Fruit fly (Drosophila melanogaster) whole organism, adult: ENCODE results near the gene TpnC73F.

Experiments used
- CG11617 ChIP-seq: fragments of 200-800 bp; sonication (Bioruptor generic); optimal IDR thresholded peaks from 2 replicates; lab custom pipeline; 2017; ENCODE audit warnings: mild to moderate bottlenecking, missing biosample characterization, missing genetic modification reagents, missing genetic modification characterization
- CG14711 ChIP-seq: fragments of 200-800 bp; sonication (Bioruptor generic); optimal IDR thresholded peaks from 2 replicates; lab custom pipeline; 2018; ENCODE audit warnings: missing biosample characterization, mild to moderate bottlenecking, missing genetic modification characterization, moderate library complexity
- CG1620 ChIP-seq: fragments of 200-800 bp; sonication (Bioruptor generic); optimal IDR thresholded peaks from 2 replicates; lab custom pipeline; 2016; ENCODE audit warnings: missing biosample characterization, missing genetic modification characterization
- CG33017 ChIP-seq: fragments of 200-800 bp; sonication (Bioruptor generic); optimal IDR thresholded peaks from 2 replicates; lab custom pipeline; 2018; ENCODE audit warnings: missing biosample characterization, mild to moderate bottlenecking, missing genetic modification characterization, moderate library complexity
- CG5204 ChIP-seq: fragments of 200-800 bp; sonication (Bioruptor generic); optimal IDR thresholded peaks from 2 replicates; lab custom pipeline; 2016; ENCODE audit warnings: missing biosample characterization, missing genetic modification characterization
- CG7045 ChIP-seq: fragments of 200-800 bp; sonication (Bioruptor generic); optimal IDR thresholded peaks from 2 replicates; lab custom pipeline; 2017; ENCODE audit warnings: missing biosample characterization, mild to moderate bottlenecking, missing genetic modification characterization
- CG7101 ChIP-seq: fragments of 200-800 bp; sonication (Bioruptor generic); optimal IDR thresholded peaks from 2 replicates; lab custom pipeline; 2018; ENCODE audit warnings: missing biosample characterization, mild to moderate bottlenecking, missing genetic modification characterization, moderate library complexity
- Hr96 ChIP-seq: fragments of 200-800 bp; sonication (Bioruptor generic); optimal IDR thresholded peaks from 2 replicates; lab custom pipeline; 2016; ENCODE audit warnings: missing biosample characterization, missing genetic modification characterization
- bab1 ChIP-seq: fragments of 200-800 bp; sonication (Bioruptor generic); optimal IDR thresholded peaks from 3 replicates; lab custom pipeline; 2019; ENCODE audit warnings: missing biosample characterization, mild to moderate bottlenecking, missing genetic modification characterization, moderate library complexity
- cnc ChIP-seq, 2 experiments: fragments of >200 bp; optimal IDR thresholded peaks; 2 replicates each; lab custom pipeline; 2017
- pad ChIP-seq: fragments of 200-800 bp; sonication (Bioruptor generic); optimal IDR thresholded peaks from 3 replicates; lab custom pipeline; 2017; ENCODE audit warnings: missing biosample characterization, missing genetic modification characterization, mild to moderate bottlenecking, moderate library complexity, missing genetic modification reagents

DNA sequence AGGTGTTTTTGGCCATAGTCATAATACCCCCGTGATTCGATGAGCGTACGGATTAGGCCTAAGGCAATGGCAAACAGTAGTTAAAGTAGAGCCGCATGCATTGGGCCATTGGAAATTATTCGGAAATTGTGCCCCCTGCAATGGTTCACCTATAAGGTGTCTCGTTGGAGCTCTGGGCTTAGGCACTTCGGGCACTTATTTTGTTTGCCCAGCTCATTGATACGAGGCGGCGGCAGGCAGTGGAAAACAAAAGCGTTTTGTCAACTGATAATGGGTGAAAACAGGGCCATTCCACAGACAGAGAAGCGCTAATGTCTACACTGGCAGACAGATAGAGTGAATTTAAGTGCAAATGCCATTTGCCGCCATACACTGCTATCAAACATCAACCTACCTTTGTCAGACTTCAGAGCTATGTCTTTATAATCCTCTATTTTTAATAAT, 39.6 kb upstream of the TpnC73F start:
- TF ChIP-seq CG14711 (tag; lab: Kevin White, UChicago) (no peak), CG33017 (tag; lab: Kevin White, UChicago) (no peak), pad (GFP tag; lab: Kevin White, UChicago) (no peak), CG11617 (GFP tag; lab: Kevin White, UChicago) (no peak), Hr96 (GFP tag; lab: Kevin White, UChicago) (no peak), CG1620 (GFP tag; lab: Kevin White, UChicago) (peak; percentile 37), bab1 (GFP tag; lab: Kevin White, UChicago) (no peak), CG7101 (no peak), CG7045 (no peak), CG5204 (GFP tag; lab: Kevin White, UChicago) (no peak), cnc (optimal IDR thresholded peaks at IDR 0.05; lab: Kevin White, UChicago) (no peak)
